Worm (Caenorhabditis elegans) whole organism, dauer: ENCODE data around the gene igdb-2.
"Not testable (repeated sequence)": the region's sequence is repeated elsewhere in the genome, so short reads cannot be mapped to it uniquely, and the experiment has no call there.

Experiments used
- unc-62 ChIP-seq: sonication (generic microtip); optimal IDR thresholded peaks from 2 replicates; lab custom pipeline; 2017; ENCODE audit warnings: missing biosample characterization, missing genetic modification reagents, missing genetic modification characterization

The igdb-2 gene

DNA sequence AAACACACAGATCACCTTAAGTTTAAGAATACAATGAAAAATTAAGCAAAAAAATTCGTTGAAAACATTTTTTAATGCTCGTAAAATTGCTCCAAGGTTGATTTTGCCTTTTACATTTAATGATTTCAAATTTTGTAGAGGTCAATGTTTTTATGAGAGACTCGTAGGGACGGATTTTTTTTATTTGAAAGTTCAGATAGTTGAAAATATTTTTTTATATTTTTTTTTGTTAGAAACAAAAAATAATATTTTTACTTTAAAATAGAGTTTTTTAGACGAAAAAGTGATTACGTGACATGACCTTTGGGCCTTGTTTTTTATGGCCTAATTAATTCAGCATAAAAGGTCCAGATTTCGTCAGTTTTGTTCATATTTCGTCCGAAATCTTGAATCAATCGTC is 13.7 kb upstream of the igdb-2 start, which contains the start of gene smz-1:
Gene smz-1 (plus strand): TSS at position 301 of the 400 bp plus-strand sequence.
- no peak for TF ChIP-seq unc-62 (GFP tag; lab: Kevin White, UChicago)

- no peak for TF ChIP-seq unc-62 (GFP tag; lab: Kevin White, UChicago)
These were observed 11.8 kb upstream of the igdb-2 start, which contains the start of gene C25G4.7 for ce11 chrIV:12456613-12457012. C25G4.7 (plus strand) TSS chrIV:12456913.

DNA sequence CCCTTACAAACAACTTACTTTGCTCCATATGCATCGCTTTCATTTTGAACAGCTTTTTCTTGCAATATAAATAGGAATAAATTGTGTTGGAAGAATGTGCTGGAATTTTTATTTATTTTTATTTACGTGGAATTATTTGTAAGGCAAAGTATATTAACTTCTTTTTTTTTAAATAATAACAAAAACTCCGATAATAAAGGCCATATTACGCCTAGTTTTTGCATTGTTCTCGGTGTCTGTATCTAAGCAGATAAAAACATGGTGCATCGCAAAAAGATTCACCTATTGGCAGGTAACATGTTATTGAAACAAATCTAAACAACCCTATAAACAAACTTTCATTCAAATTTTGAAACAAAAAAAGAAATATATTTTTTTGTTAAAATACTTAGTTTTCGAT is 5.1 kb upstream of the igdb-2 start, which contains the start of gene C25G4.8:
Gene C25G4.8 (minus strand): TSS at position 101 of the 400 bp plus-strand sequence.
- no peak for TF ChIP-seq unc-62 (GFP tag; lab: Kevin White, UChicago)

DNA sequence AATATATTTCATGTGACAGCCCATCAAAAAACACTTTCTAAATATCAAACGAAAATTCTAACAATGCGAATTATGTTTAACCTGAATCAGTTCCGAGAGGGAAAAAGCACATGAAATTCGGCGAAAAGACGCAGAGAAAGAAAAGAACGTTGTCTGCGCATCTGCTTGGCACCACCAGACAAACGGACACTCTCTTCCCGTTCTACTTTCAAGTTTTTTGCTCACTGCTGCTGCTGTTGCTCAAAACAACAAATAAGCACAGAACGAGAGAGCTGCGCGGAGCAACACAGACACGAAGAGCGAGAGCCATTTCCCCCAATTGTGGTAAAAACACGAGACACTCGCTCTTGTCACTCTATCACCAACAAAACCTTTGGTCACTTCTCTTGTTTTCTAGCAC is 3.6 kb upstream of the igdb-2 start:
- no peak for TF ChIP-seq unc-62 (GFP tag; lab: Kevin White, UChicago)

DNA sequence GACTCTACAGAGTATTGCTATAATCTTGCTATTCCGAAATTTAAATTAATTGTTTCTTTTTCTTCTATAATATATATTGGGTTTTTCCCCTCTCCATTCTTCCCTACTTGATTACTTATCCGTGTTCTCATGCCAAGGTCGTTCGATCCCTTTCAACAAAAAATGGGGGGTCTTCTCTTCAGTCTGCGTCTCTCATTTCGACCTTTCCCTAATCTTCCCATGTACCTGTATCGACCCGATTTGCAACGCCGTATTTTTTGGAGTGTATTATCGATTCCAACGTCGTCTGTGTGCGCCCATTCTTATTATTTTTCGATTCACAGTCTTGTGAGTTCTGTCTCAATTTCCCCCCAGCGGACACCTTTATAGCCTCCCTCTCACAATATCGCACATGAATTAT is 698 bp upstream of the igdb-2 start:
- no peak for TF ChIP-seq unc-62 (GFP tag; lab: Kevin White, UChicago)

DNA sequence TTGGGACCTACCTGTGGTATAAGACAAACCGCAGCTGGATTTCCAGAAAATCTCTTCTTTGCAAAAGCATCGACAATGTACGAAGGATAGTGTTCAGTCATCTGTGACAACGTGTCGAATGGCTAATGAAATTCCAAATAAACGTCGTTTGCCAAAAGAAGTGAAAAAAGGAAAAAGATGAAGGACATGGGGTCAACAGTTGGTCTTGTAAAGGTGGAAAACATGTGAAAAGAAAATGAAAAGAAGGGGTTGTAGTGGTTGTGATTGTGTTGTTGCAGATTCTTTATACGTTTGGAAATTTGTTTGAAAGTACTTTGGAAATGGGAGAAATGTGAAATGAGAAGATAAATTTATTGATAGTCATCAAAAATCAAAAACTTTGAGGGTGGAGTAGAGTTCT is 8.5 kb downstream of the igdb-2 start, which contains the start of gene T04A11.1:
Gene T04A11.1 (minus strand): TSS at position 101 of the 400 bp plus-strand sequence.
- TF ChIP-seq unc-62 (GFP tag; lab: Kevin White, UChicago) = not testable (repeated sequence)

ce11 chrIV:12478711-12479110 is 10.3 kb downstream of the igdb-2 start, which contains the start of gene igdb-1:
igdb-1 (plus strand) TSS chrIV:12479011.
- TF ChIP-seq unc-62 (GFP tag; lab: Kevin White, UChicago) = not testable (repeated sequence)

- TF ChIP-seq unc-62 (GFP tag; lab: Kevin White, UChicago) = not testable (repeated sequence)
These were observed 16.0 kb downstream of the igdb-2 start, which contains the start of gene T04A11.4 for ce11 chrIV:12484479-12484878. T04A11.4 (minus strand) TSS chrIV:12484579.

DNA sequence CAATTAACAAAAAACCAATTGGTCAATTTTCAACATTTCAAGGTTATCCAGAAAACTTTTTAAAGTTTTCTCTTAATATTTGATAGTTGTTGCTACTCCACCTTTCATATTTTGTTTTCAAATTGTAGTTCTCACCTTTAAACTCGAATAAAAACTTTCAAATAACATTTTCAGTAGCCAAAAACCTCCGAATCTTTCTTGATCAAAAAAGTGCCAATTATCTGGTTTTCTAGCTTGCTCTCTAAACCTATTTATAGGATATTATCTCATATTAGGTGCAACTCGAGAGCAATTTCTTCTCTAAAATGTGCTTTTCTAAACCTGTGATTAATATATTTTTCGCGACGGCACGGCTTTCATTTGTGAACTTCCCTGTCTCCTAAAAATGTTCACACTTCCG is 18.7 kb downstream of the igdb-2 start, which contains the start of gene sru-26:
Gene sru-26 (plus strand): TSS at position 301 of the 400 bp plus-strand sequence.
- no peak for TF ChIP-seq unc-62 (GFP tag; lab: Kevin White, UChicago)

- no peak for TF ChIP-seq unc-62 (GFP tag; lab: Kevin White, UChicago)
These were observed 22.0 kb downstream of the igdb-2 start, which contains the start of gene him-6 for ce11 chrIV:12490491-12490890. him-6 (plus strand) TSS chrIV:12490791.

DNA sequence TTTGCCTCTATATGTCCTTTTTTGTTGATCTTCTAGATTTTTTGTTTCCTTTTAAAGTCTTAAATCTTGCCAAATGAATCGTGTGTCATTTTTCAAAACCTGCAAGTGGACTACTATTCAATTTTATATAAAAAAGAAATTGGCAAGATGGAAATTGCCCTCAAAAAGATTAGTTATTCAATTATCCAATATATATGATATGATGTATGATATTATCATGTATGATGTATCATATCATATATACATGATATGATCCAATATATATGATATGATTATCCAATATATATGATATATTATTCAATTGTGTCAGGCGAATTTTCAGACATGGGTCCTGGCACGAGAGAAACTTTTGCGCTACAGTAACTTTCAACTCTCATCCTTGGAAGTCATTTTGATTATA is 26.7 kb downstream of the igdb-2 start, which contains the start of gene sru-20:
Gene sru-20 (plus strand): TSS at position 301 of the 400 bp plus-strand sequence.
- TF ChIP-seq unc-62 (GFP tag; lab: Kevin White, UChicago) = no peak

DNA sequence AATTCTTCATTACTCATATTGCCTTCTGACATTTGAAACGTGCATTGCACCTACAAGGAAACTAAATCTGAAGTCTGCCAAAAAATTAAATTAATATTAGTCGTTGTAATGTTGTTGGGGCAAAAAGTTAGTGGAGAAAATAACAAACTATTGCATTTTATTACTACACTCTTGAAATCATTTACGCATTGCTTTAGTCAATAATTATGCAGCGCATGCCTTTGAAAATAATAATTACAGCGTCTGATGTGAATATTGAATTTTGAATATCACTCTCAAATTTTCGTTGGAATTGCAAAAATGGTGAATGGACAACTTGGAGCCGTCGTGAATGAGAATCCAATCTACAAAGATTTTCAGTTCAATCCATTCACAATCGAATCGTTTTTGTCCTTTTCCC is 29.8 kb downstream of the igdb-2 start, which contains the start of gene sru-19:
Gene sru-19 (plus strand): TSS at position 301 of the 400 bp plus-strand sequence.
- TF ChIP-seq unc-62 (GFP tag; lab: Kevin White, UChicago) = no peak

DNA sequence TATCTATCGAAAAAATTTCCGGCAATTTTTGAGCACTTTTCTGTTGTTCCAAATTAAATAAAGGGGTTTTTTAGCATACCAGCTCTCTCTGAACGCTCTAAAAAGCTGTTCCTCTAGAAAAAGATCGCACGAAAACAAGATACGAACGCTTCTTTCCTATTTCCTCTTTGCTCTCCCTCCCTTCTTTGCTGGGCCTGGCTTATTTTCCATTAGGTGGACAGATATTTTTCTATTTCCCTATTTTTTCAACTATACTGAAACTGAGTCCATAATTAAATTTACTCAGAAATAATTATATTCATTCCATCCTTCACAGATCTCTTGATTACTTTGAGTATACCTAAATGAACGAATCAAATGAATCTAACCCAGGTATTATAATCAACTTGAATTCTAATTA is 33.5 kb downstream of the igdb-2 start, which contains the start of gene sru-18:
Gene sru-18 (plus strand): TSS at position 301 of the 400 bp plus-strand sequence.
- TF ChIP-seq unc-62 (GFP tag; lab: Kevin White, UChicago) = no peak

- TF ChIP-seq unc-62 (GFP tag; lab: Kevin White, UChicago) = not testable (repeated sequence)
These were observed 36.9 kb downstream of the igdb-2 start, which contains the start of gene sru-17 for ce11 chrIV:12505397-12505796. sru-17 (plus strand) TSS chrIV:12505697.

DNA sequence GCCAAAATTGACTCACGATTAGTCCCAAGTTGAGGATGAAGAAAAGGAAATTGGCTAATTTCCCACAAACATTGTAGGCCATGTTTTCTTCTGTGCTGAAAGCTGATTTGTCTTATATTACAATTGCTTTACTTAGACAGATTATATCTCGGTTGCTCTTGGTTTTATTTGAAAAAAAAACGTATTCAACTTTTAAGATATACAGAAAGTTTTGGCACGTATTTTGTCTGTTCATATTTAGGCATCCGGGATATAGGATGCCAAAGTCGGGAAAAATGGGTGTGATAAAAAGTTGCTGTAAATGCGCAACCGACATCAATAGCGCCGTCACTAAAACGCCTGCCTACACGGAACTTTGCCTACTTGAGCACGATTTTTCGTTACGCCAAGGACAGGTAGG is 51.7 kb downstream of the igdb-2 start, which contains the start of gene tsp-4:
Gene tsp-4 (minus strand): TSS at position 101 of the 400 bp plus-strand sequence.
- TF ChIP-seq unc-62 (GFP tag; lab: Kevin White, UChicago) = no peak

DNA sequence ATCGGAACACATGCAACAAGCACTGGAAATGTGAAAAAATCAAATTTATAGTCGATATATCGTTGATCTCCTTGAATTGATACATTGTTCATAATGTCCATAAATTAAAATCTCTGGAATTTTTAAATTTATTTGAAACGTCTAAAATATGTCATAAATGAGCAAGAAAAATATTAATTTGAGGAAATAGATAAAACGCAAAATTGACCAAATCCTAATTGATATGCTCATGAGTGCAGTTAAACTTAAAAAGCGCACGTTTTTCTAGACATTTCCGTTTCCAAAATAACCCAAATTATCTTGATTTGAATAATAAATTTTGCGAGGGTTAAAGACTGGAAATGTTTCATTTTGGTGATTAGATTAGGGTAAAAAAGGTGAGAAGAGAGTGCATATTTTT is 54.1 kb downstream of the igdb-2 start, which contains the start of gene sru-13:
Gene sru-13 (minus strand): TSS at position 101 of the 400 bp plus-strand sequence.
- no peak for TF ChIP-seq unc-62 (GFP tag; lab: Kevin White, UChicago)
